Worm (Caenorhabditis elegans) whole organism, young adult: Measurements from ENCODE around the gene srj-27.

Experiments
- B0261.1 ChIP-seq: sonication (generic microtip); optimal IDR thresholded peaks from 2 replicates; lab custom pipeline; 2016; ENCODE audit warnings: mild to moderate bottlenecking, missing genetic modification characterization, moderate library complexity, missing compliant biosample characterization
- B0336.3 ChIP-seq: fragments of 200-800 bp; sonication (Bioruptor generic); IDR thresholded peaks from 2 replicates; pipeline ENCODE4 v1.3.6; 2022; ENCODE audit warnings: missing genetic modification characterization, missing compliant biosample characterization
- C06A6.2 ChIP-seq: fragments of 200-800 bp; sonication (Bioruptor generic); conservative IDR thresholded peaks from 2 replicates; pipeline ENCODE4 v1.3.6; 2022; ENCODE audit warnings: missing genetic modification characterization, missing compliant biosample characterization
- C17E4.6 ChIP-seq: fragments of 200-800 bp; sonication (Bioruptor generic); IDR thresholded peaks from 2 replicates; pipeline ENCODE4 v1.3.6; 2022; ENCODE audit warnings: missing genetic modification reagents, missing genetic modification characterization, missing compliant biosample characterization
- D2030.7 ChIP-seq: fragments of 200-800 bp; sonication (Bioruptor generic); IDR thresholded peaks from 2 replicates; pipeline ENCODE4 v1.3.6; 2022; ENCODE audit warnings: missing genetic modification reagents, missing genetic modification characterization, missing compliant biosample characterization
- F22D6.2 ChIP-seq: sonication (generic microtip); optimal IDR thresholded peaks from 2 replicates; lab custom pipeline; 2016; ENCODE audit warnings: mild to moderate bottlenecking, missing genetic modification characterization, missing compliant biosample characterization
- F23B12.7 ChIP-seq: sonication (generic microtip); optimal IDR thresholded peaks from 2 replicates; lab custom pipeline; 2017; ENCODE audit warnings: missing genetic modification characterization, mild to moderate bottlenecking, missing compliant biosample characterization, antibody characterized with exemption, moderate library complexity; ENCODE audit not compliant: insufficient read depth
- K11D2.4 ChIP-seq: fragments of 200-800 bp; sonication (Bioruptor generic); IDR thresholded peaks from 2 replicates; pipeline ENCODE4 v1.3.6; 2022; ENCODE audit warnings: missing genetic modification reagents, missing genetic modification characterization, missing compliant biosample characterization
- K12H6.12 ChIP-seq: fragments of 200-800 bp; sonication (Bioruptor generic); optimal IDR thresholded peaks from 2 replicates; lab custom pipeline; 2018; ENCODE audit warnings: mild to moderate bottlenecking, missing genetic modification characterization, missing compliant biosample characterization
- T07F8.4 ChIP-seq: sonication (generic microtip); optimal IDR thresholded peaks from 2 replicates; lab custom pipeline; 2016; ENCODE audit warnings: mild to moderate bottlenecking, missing genetic modification characterization, moderate library complexity, missing compliant biosample characterization
- Y53F4B.3 ChIP-seq: fragments of 200-800 bp; sonication (Bioruptor generic); IDR thresholded peaks from 2 replicates; pipeline ENCODE4 v1.3.6; 2022; ENCODE audit warnings: missing genetic modification reagents, missing genetic modification characterization, missing compliant biosample characterization
- Y53G8AR.9 ChIP-seq: fragments of 200-800 bp; sonication (Bioruptor generic); conservative IDR thresholded peaks from 2 replicates; pipeline ENCODE4 v1.3.6; 2022; ENCODE audit warnings: missing genetic modification reagents, missing genetic modification characterization, missing compliant biosample characterization
- Y56A3A.18 ChIP-seq: fragments of 200-800 bp; sonication (Bioruptor generic); IDR thresholded peaks from 2 replicates; pipeline ENCODE4 v1.3.6; 2022; ENCODE audit warnings: missing genetic modification reagents, missing genetic modification characterization, missing compliant biosample characterization
- Y67H2A.10 ChIP-seq: fragments of 200-800 bp; sonication (Bioruptor generic); conservative IDR thresholded peaks from 2 replicates; pipeline ENCODE4 v1.3.6; 2022; ENCODE audit warnings: missing genetic modification reagents, missing genetic modification characterization, missing compliant biosample characterization
- ZK185.1 ChIP-seq: sonication (generic microtip); optimal IDR thresholded peaks from 2 replicates; lab custom pipeline; 2016; ENCODE audit warnings: mild to moderate bottlenecking, missing genetic modification characterization, missing compliant biosample characterization; ENCODE audit not compliant: poor library complexity, severe bottlenecking
- atf-7 ChIP-seq: sonication (generic microtip); optimal IDR thresholded peaks from 2 replicates; lab custom pipeline; 2017; ENCODE audit warnings: mild to moderate bottlenecking, missing genetic modification characterization, missing compliant biosample characterization
- bed-2 ChIP-seq: fragments of 200-800 bp; sonication (Bioruptor generic); IDR thresholded peaks from 2 replicates; pipeline ENCODE4 v1.3.6; 2022; ENCODE audit warnings: missing genetic modification reagents, missing genetic modification characterization, missing compliant biosample characterization
- ceh-27 ChIP-seq: fragments of 200-800 bp; sonication (Bioruptor generic); optimal IDR thresholded peaks from 2 replicates; lab custom pipeline; 2018; ENCODE audit warnings: mild to moderate bottlenecking, missing genetic modification characterization, moderate library complexity, missing compliant biosample characterization
- die-1 ChIP-seq: sonication (generic microtip); optimal IDR thresholded peaks from 2 replicates; lab custom pipeline; 2016; ENCODE audit warnings: missing genotype, mild to moderate bottlenecking, missing genetic modification characterization, missing compliant biosample characterization
- dpff-1 ChIP-seq: sonication (generic microtip); optimal IDR thresholded peaks from 2 replicates; lab custom pipeline; 2017; ENCODE audit warnings: mild to moderate bottlenecking, missing genetic modification characterization, missing compliant biosample characterization
- dpl-1 ChIP-seq: fragments of 150-350 bp; optimal IDR thresholded peaks from 2 replicates; lab custom pipeline; 2014; ENCODE audit warnings: missing biosample characterization, missing genetic modification reagents, missing genetic modification characterization
- efl-1 ChIP-seq: fragments of 150-350 bp; optimal IDR thresholded peaks from 2 replicates; lab custom pipeline; 2014; ENCODE audit warnings: missing biosample characterization, missing genetic modification reagents, missing genetic modification characterization
- egl-44 ChIP-seq: fragments of 200-800 bp; sonication (Bioruptor generic); IDR thresholded peaks from 2 replicates; pipeline ENCODE4 v1.3.6; 2022; ENCODE audit warnings: missing genetic modification reagents, missing genetic modification characterization, missing compliant biosample characterization
- hrde-1 ChIP-seq: sonication (generic microtip); optimal IDR thresholded peaks from 2 replicates; lab custom pipeline; 2016; ENCODE audit warnings: missing genetic modification characterization, mild to moderate bottlenecking, missing compliant biosample characterization, moderate library complexity, missing genotype, missing genetic modification reagents, borderline replicate concordance
- let-607 ChIP-seq, 2 experiments: fragments of 200-800 bp in 1 of 2; sonication (Bioruptor generic) in 1 of 2; sonication (generic microtip) in 1 of 2; optimal IDR thresholded peaks; 2 replicates each; lab custom pipeline; 2016 to 2018; ENCODE audit warnings: mild to moderate bottlenecking in 2 of 2, missing compliant biosample characterization in 2 of 2, missing genetic modification characterization in 2 of 2, moderate library complexity in 2 of 2, missing genotype in 1 of 2
- lin-26 ChIP-seq: fragments of 200-800 bp; sonication (Bioruptor generic); IDR thresholded peaks from 2 replicates; pipeline ENCODE4 v1.3.6; 2022; ENCODE audit warnings: missing genetic modification reagents, missing genetic modification characterization, missing compliant biosample characterization
- lin-35 ChIP-seq, 3 experiments: fragments of 150-350 bp in 2 of 3; sonication (generic microtip) in 1 of 3; optimal IDR thresholded peaks; 2 replicates each; lab custom pipeline; 2014 to 2018; ENCODE audit warnings: missing biosample characterization in 3 of 3, missing genetic modification characterization in 3 of 3, missing genetic modification reagents in 3 of 3
- lir-1 ChIP-seq: fragments of 200-800 bp; sonication (Bioruptor generic); conservative IDR thresholded peaks from 2 replicates; pipeline ENCODE4 v1.3.6; 2022; ENCODE audit warnings: missing genetic modification reagents, missing genetic modification characterization, missing compliant biosample characterization
- lsl-1 ChIP-seq: fragments of 200-800 bp; sonication (Bioruptor generic); optimal IDR thresholded peaks from 2 replicates; lab custom pipeline; 2018; ENCODE audit warnings: mild to moderate bottlenecking, missing genetic modification characterization, moderate library complexity, missing compliant biosample characterization
- madf-3 ChIP-seq: fragments of 200-800 bp; sonication (Bioruptor generic); IDR thresholded peaks from 2 replicates; pipeline ENCODE4 v1.3.6; 2022; ENCODE audit warnings: missing genetic modification reagents, missing genetic modification characterization, missing compliant biosample characterization
- madf-6 ChIP-seq: fragments of 200-800 bp; sonication (Bioruptor generic); IDR thresholded peaks from 2 replicates; pipeline ENCODE4 v1.3.6; 2022; ENCODE audit warnings: missing genetic modification reagents, missing genetic modification characterization, missing compliant biosample characterization
- nfya-1 ChIP-seq: sonication (generic microtip); optimal IDR thresholded peaks from 2 replicates; lab custom pipeline; 2017; ENCODE audit warnings: antibody characterized with exemption, missing compliant biosample characterization, missing genetic modification characterization, borderline replicate concordance; ENCODE audit not compliant: insufficient read depth
- nfyb-1 ChIP-seq: fragments of 200-800 bp; sonication (Bioruptor generic); IDR thresholded peaks from 2 replicates; pipeline ENCODE4 v1.3.6; 2022; ENCODE audit warnings: missing genetic modification reagents, missing genetic modification characterization, missing compliant biosample characterization
- nhr-179 ChIP-seq: sonication (generic microtip); optimal IDR thresholded peaks from 2 replicates; lab custom pipeline; 2016; ENCODE audit warnings: mild to moderate bottlenecking, missing genetic modification characterization, missing compliant biosample characterization
- nhr-27 ChIP-seq: fragments of 200-800 bp; sonication (Bioruptor generic); optimal IDR thresholded peaks from 2 replicates; lab custom pipeline; 2018; ENCODE audit warnings: mild to moderate bottlenecking, missing genetic modification characterization, moderate library complexity, missing compliant biosample characterization
- pha-4 ChIP-seq: fragments of 150-350 bp; sonication (generic microtip); optimal IDR thresholded peaks from 2 replicates; lab custom pipeline; 2014; ENCODE audit warnings: missing biosample characterization, missing genetic modification reagents, missing genetic modification characterization
- repo-1 ChIP-seq: sonication (generic microtip); optimal IDR thresholded peaks from 2 replicates; lab custom pipeline; 2017; ENCODE audit warnings: mild to moderate bottlenecking, missing genetic modification characterization, missing compliant biosample characterization
- rpc-1 ChIP-seq, 2 experiments: fragments of 150-350 bp in 1 of 2; sonication (generic microtip) in 1 of 2; optimal IDR thresholded peaks; 2 replicates each; lab custom pipeline; 2014 to 2018; ENCODE audit warnings: missing biosample characterization in 1 of 2, missing genetic modification characterization in 1 of 2, missing genetic modification reagents in 1 of 2, missing genotype in 1 of 2
- snpc-1.1 ChIP-seq: sonication (generic microtip); optimal IDR thresholded peaks from 2 replicates; lab custom pipeline; 2017; ENCODE audit warnings: missing genetic modification characterization, mild to moderate bottlenecking, missing compliant biosample characterization, antibody characterized with exemption, moderate library complexity, missing genotype, missing genetic modification reagents; ENCODE audit not compliant: insufficient read depth
- somi-1 ChIP-seq: fragments of 200-800 bp; sonication (Bioruptor generic); optimal IDR thresholded peaks from 2 replicates; lab custom pipeline; 2018; ENCODE audit warnings: mild to moderate bottlenecking, missing genetic modification characterization, missing compliant biosample characterization
- tbx-9 ChIP-seq: sonication (generic microtip); optimal IDR thresholded peaks from 2 replicates; lab custom pipeline; 2016; ENCODE audit warnings: borderline replicate concordance, missing genetic modification characterization, inconsistent platforms, missing compliant biosample characterization
- tlf-1 ChIP-seq: fragments of 200-800 bp; sonication (Bioruptor generic); optimal IDR thresholded peaks from 2 replicates; lab custom pipeline; 2018; ENCODE audit warnings: mild to moderate bottlenecking, missing genetic modification characterization, missing compliant biosample characterization
- xnd-1 ChIP-seq: sonication (generic microtip); optimal IDR thresholded peaks from 2 replicates; lab custom pipeline; 2016; ENCODE audit warnings: missing genotype, missing genetic modification reagents, missing genetic modification characterization, missing compliant biosample characterization
- zfh-2 ChIP-seq: fragments of 200-800 bp; sonication (Bioruptor generic); conservative IDR thresholded peaks from 2 replicates; pipeline ENCODE4 v1.3.6; 2022; ENCODE audit warnings: missing genetic modification reagents, missing genetic modification characterization, missing compliant biosample characterization
- ztf-22 ChIP-seq: fragments of 200-800 bp; sonication (Bioruptor generic); optimal IDR thresholded peaks from 2 replicates; lab custom pipeline; 2018; ENCODE audit warnings: mild to moderate bottlenecking, missing genetic modification characterization, moderate library complexity, missing compliant biosample characterization
- ztf-26 ChIP-seq: sonication (generic microtip); optimal IDR thresholded peaks from 2 replicates; lab custom pipeline; 2017; ENCODE audit warnings: missing genetic modification characterization, missing compliant biosample characterization
- ztf-3 ChIP-seq: fragments of 200-800 bp; sonication (Bioruptor generic); optimal IDR thresholded peaks from 2 replicates; lab custom pipeline; 2018; ENCODE audit warnings: mild to moderate bottlenecking, missing genetic modification characterization, missing compliant biosample characterization
- ztf-6 ChIP-seq: fragments of 200-800 bp; sonication (Bioruptor generic); IDR thresholded peaks from 2 replicates; pipeline ENCODE4 v1.3.6; 2022; ENCODE audit warnings: missing genetic modification reagents, missing genetic modification characterization, missing compliant biosample characterization

The srj-27 gene

ce11 chrV:15136772-15137171 is 9.5 kb upstream of the srj-27 start, which contains the start of gene aipl-1 (continued):
- no peak for TF ChIP-seq repo-1 (tag; lab: Kevin White, UChicago)
- TF ChIP-seq ztf-26 (tag; lab: Kevin White, UChicago), result no peak
- TF ChIP-seq egl-44 (GFP tag; lab: Robert Waterston, UW), result no peak
- no peak for TF ChIP-seq somi-1
- TF ChIP-seq rpc-1 (optimal IDR thresholded peaks at IDR 0.05; lab: Kevin White, UChicago), result no peak
- TF ChIP-seq rpc-1 (tag; optimal IDR thresholded peaks at IDR 0.05; lab: Kevin White, UChicago), result no peak
- TF ChIP-seq ztf-3 (GFP tag; lab: Kevin White, UChicago), result no peak
- TF ChIP-seq bed-2, result no peak
- no peak for TF ChIP-seq K12H6.12 (tag; lab: Kevin White, UChicago)
- no peak for TF ChIP-seq F22D6.2
- TF ChIP-seq ztf-22 (GFP tag; lab: Kevin White, UChicago), result no peak
- TF ChIP-seq hrde-1 (tag; lab: Kevin White, UChicago), result no peak
- peak; percentile 48 for TF ChIP-seq lsl-1
- TF ChIP-seq Y53G8AR.9 (GFP tag; lab: Robert Waterston, UW), result no peak
- no peak for TF ChIP-seq nfya-1 (tag; lab: Kevin White, UChicago)
- TF ChIP-seq C06A6.2, result no peak
- peak; percentile 6 for TF ChIP-seq ZK185.1 (tag; lab: Kevin White, UChicago)
- peak; percentile 52 for TF ChIP-seq ceh-27 (GFP tag; lab: Kevin White, UChicago)
- TF ChIP-seq T07F8.4 (tag; lab: Kevin White, UChicago), result no peak
- no peak for TF ChIP-seq nfyb-1 (GFP tag; lab: Robert Waterston, UW)
- no peak for TF ChIP-seq Y53F4B.3 (GFP tag; lab: Robert Waterston, UW)
- peak in 1 of 3 experiments; percentile 53 for TF ChIP-seq lin-35 (GFP tag; optimal IDR thresholded peaks at IDR 0.05; lab: Kevin White, UChicago)
- TF ChIP-seq Y67H2A.10, result 0 out of 2 replicates have a peak, but pooled peaks have one; percentile 15
- TF ChIP-seq die-1 (tag; lab: Kevin White, UChicago), result no peak
- no peak for TF ChIP-seq xnd-1
- TF ChIP-seq atf-7 (tag; lab: Kevin White, UChicago), result no peak
- TF ChIP-seq nhr-27 (tag; lab: Kevin White, UChicago), result no peak
- no peak for TF ChIP-seq lin-26 (GFP tag; lab: Robert Waterston, UW)
- TF ChIP-seq pha-4 (tag; lab: Kevin White, UChicago), result no peak
- no peak for TF ChIP-seq K11D2.4 (GFP tag; lab: Robert Waterston, UW)
- TF ChIP-seq tlf-1 (GFP tag; lab: Kevin White, UChicago), result no peak
- TF ChIP-seq madf-3 (GFP tag; lab: Robert Waterston, UW), result no peak
- TF ChIP-seq B0336.3 (GFP tag; lab: Robert Waterston, UW), result no peak
- TF ChIP-seq efl-1, result peak; percentile 61
- TF ChIP-seq F23B12.7, result peak; percentile 76
- no peak for TF ChIP-seq zfh-2 (GFP tag; lab: Robert Waterston, UW)
- TF ChIP-seq Y56A3A.18 (GFP tag; lab: Robert Waterston, UW), result no peak
- TF ChIP-seq snpc-1.1 (tag; lab: Kevin White, UChicago), result no peak
- no peak for TF ChIP-seq dpff-1 (tag; lab: Kevin White, UChicago)
- TF ChIP-seq D2030.7, result peak; percentile 79
- TF ChIP-seq lir-1 (GFP tag; lab: Robert Waterston, UW), result no peak
- TF ChIP-seq tbx-9 (tag; lab: Kevin White, UChicago), result no peak
- TF ChIP-seq C17E4.6 (GFP tag; lab: Robert Waterston, UW), result no peak
- peak; percentile 40; the same call in 1 of the 2 replicates for TF ChIP-seq madf-6 (GFP tag; lab: Robert Waterston, UW)
- TF ChIP-seq let-607 (tag; optimal IDR thresholded peaks at IDR 0.05; lab: Kevin White, UChicago), result no peak
- TF ChIP-seq B0261.1 (tag; lab: Kevin White, UChicago), result no peak
- TF ChIP-seq dpl-1 (GFP tag; lab: Kevin White, UChicago), result peak; percentile 7
- no peak for TF ChIP-seq nhr-179 (tag; lab: Kevin White, UChicago)
- TF ChIP-seq ztf-6, result no peak
